Worm (Caenorhabditis elegans) whole organism, L4 larva: ENCODE results near the gene clec-173.
A peak's percentile ranks its signal among the peaks of the same experiment; 100 is the strongest.

Experiments
- F44E2.7 ChIP-seq: fragments of 200-800 bp; sonication (Bioruptor generic); IDR thresholded peaks from 2 replicates; pipeline ENCODE4 v2.1.2; 2022; ENCODE audit warnings: missing genetic modification characterization, missing compliant biosample characterization
- dmd-9 ChIP-seq: fragments of 200-800 bp; sonication (Bioruptor generic); IDR thresholded peaks from 2 replicates; pipeline ENCODE4 v1.3.6; 2022; ENCODE audit warnings: missing genetic modification reagents, missing genetic modification characterization, missing compliant biosample characterization
- dve-1 ChIP-seq: sonication (generic microtip); optimal IDR thresholded peaks from 2 replicates; lab custom pipeline; 2017; ENCODE audit warnings: antibody characterized with exemption, mild to moderate bottlenecking, missing genetic modification characterization, missing compliant biosample characterization; ENCODE audit not compliant: insufficient read depth
- gei-8 ChIP-seq: fragments of 200-800 bp; sonication (Bioruptor generic); optimal IDR thresholded peaks from 2 replicates; lab custom pipeline; 2018; ENCODE audit warnings: mild to moderate bottlenecking, missing genetic modification characterization, missing compliant biosample characterization
- lim-7 ChIP-seq: fragments of 200-800 bp; sonication (Bioruptor generic); IDR thresholded peaks from 2 replicates; pipeline ENCODE4 v1.3.6; 2022; ENCODE audit warnings: missing genetic modification characterization, missing compliant biosample characterization
- lsy-2 ChIP-seq, 2 experiments: fragments of 150-350 bp in 1 of 2; sonication (generic microtip) in 1 of 2; optimal IDR thresholded peaks; 2 replicates each; lab custom pipeline; 2014 to 2017; ENCODE audit warnings: missing biosample characterization in 2 of 2, missing genetic modification characterization in 2 of 2
- nhr-102 ChIP-seq: sonication (generic microtip); optimal IDR thresholded peaks from 2 replicates; lab custom pipeline; 2016; ENCODE audit warnings: mild to moderate bottlenecking, missing genetic modification characterization, moderate library complexity, missing compliant biosample characterization
- nhr-111 ChIP-seq: fragments of 200-800 bp; sonication (Bioruptor generic); optimal IDR thresholded peaks from 2 replicates; lab custom pipeline; 2018; ENCODE audit warnings: mild to moderate bottlenecking, missing genetic modification characterization, missing compliant biosample characterization
- nhr-48 ChIP-seq: sonication (generic microtip); optimal IDR thresholded peaks from 2 replicates; lab custom pipeline; 2016; ENCODE audit warnings: mild to moderate bottlenecking, missing genetic modification characterization, missing compliant biosample characterization
- nhr-76 ChIP-seq: fragments of 150-350 bp; optimal IDR thresholded peaks from 2 replicates; lab custom pipeline; 2014; ENCODE audit warnings: missing biosample characterization, missing genetic modification characterization
- rbr-2 ChIP-seq: sonication (generic microtip); optimal IDR thresholded peaks from 2 replicates; lab custom pipeline; 2016; ENCODE audit warnings: missing genotype, missing genetic modification characterization, missing compliant biosample characterization
- saeg-2 ChIP-seq: fragments of 200-800 bp; sonication (Bioruptor generic); IDR thresholded peaks from 2 replicates; pipeline ENCODE4 v1.3.6; 2022; ENCODE audit warnings: missing genetic modification reagents, missing genetic modification characterization, missing compliant biosample characterization
- zag-1 ChIP-seq: fragments of 150-350 bp; optimal IDR thresholded peaks from 2 replicates; lab custom pipeline; 2014; ENCODE audit warnings: missing biosample characterization, missing genetic modification characterization
- ztf-7 ChIP-seq: fragments of 150-350 bp; optimal IDR thresholded peaks from 2 replicates; lab custom pipeline; 2014; ENCODE audit warnings: missing biosample characterization, missing genetic modification characterization

clec-173 gene

ce11 chrIV:3227549-3228139 is 39.8 kb downstream of the clec-173 start (continued):
- TF ChIP-seq rbr-2 (tag; lab: Kevin White, UChicago), result peak; percentile 55

ce11 chrIV:3222140-3222539 is 45.3 kb downstream of the clec-173 start, which contains the start of gene Y67D8A.2:
Y67D8A.2 (plus strand) TSS chrIV:3222440.
- TF ChIP-seq ztf-7 (tag; lab: Kevin White, UChicago) (no peak), F44E2.7 (GFP tag; lab: Robert Waterston, UW) (no peak)

ce11 chrIV:3221158-3221557 is 46.3 kb downstream of the clec-173 start:
- no peak for TF ChIP-seq dve-1
- TF ChIP-seq dmd-9 (GFP tag; lab: Robert Waterston, UW), result no peak
- TF ChIP-seq zag-1 (tag; lab: Kevin White, UChicago), result no peak
- no peak for TF ChIP-seq nhr-48 (tag; lab: Kevin White, UChicago)
- TF ChIP-seq lsy-2 (tag; optimal IDR thresholded peaks at IDR 0.05; lab: Kevin White, UChicago), result no peak
- TF ChIP-seq lim-7 (GFP tag; lab: Robert Waterston, UW), result no peak
- TF ChIP-seq nhr-111 (GFP tag; lab: Kevin White, UChicago), result no peak
- no peak for TF ChIP-seq saeg-2 (GFP tag; lab: Robert Waterston, UW)
- TF ChIP-seq gei-8, result no peak
- TF ChIP-seq nhr-102 (tag; lab: Kevin White, UChicago), result no peak
- TF ChIP-seq nhr-76 (tag; lab: Kevin White, UChicago), result no peak
